Worm (Caenorhabditis elegans): Measurements from ENCODE around the gene ani-1.

DNA sequence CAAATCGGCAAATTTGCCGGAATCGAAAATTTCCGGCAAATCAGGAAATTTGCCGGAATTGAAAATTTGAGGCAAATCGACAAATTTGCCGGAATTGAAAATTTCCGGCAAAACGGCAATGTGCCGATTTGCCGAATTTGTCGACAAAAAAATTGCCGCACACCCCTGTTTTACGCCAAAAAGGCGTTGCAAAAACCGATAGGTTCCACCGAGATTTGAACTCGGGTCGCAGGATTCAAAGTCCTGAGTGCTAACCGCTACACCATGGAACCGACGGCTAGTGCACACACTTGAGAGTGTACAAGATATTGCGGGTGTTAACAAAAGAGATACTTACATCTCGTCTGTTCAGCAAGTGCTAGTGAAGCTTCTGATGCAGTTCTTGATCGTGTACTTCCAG, 53.5 kb downstream of the ani-1 start:
- no peak for TF ChIP-seq W03F9.2 (tag; optimal IDR thresholded peaks at IDR 0.05)
- TF ChIP-seq him-1 (tag; optimal IDR thresholded peaks at IDR 0.05): no peak
- no peak for TF ChIP-seq dao-5 (tag; optimal IDR thresholded peaks at IDR 0.05)

Measured in whole organism, L4/young adult.